Worm (Caenorhabditis elegans): Measurements from ENCODE around the gene Y48E1B.3.

The Y48E1B.3 gene

DNA sequence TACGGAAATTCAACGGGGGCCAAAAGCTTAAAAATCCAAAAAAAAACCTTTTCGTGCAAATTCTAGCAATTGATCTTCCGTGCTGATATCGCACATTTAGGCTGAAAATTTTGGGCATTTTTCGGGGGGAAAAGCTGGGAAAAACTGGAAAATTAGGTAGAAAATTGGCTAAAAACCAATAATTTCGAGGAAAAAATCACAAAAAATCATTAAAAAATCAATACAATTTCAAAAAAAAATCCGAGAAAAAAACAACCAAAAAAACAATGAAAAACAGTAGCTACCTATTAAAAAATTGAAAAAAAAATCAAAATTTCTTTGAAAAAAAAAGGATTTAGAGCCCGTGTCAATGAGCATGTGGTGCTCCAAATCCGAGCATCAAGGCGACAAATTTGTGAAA lies at the start of gene Y48E1B.3:
Gene Y48E1B.3, minus strand, starts transcription at position 101 of the 400 bp plus-strand sequence.
- TF ChIP-seq unc-62 (GFP tag; optimal IDR thresholded peaks at IDR 0.05), result no peak

DNA sequence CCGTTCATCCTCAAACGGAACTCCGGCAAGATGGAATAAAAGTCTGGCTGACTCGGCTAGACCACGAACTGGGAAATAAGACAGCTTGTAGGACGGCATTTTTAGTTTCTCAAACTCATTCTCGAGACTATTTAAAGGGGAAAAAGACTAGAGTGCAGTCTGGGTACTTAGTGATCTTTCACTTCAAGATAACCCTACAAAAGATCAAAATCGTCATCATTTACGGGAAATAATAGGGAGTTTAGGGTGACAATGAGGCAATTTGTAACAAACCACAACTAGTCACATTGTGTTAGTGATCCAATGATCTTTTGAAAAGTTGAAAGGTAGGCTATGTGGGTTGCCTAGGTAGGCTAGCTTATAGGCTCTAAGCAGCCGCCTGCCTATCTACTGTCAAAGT lies 48.2 kb upstream of the Y48E1B.3 start, which contains the start of gene gst-14:
Gene gst-14, minus strand, starts transcription at position 101 of the 400 bp plus-strand sequence.
- no peak for TF ChIP-seq unc-62 (GFP tag; optimal IDR thresholded peaks at IDR 0.05)

DNA sequence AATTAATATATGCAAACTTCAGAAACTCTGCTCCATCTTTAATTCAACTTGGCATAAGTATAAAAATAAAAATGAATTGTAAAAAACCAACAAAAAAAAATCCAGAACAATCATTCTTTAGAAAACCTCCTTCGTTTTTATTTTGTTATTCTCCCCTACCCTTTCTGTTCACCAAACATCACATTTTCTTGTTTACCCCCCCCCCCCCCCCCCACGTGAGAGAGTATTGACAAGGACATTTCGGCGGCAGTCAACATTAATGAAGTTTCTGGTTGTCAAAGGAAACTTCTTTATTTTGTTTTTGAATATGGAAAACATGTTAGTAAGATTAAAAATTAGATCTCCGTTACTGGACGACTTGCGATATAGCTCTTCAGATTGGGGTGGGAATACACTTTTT lies 46.7 kb upstream of the Y48E1B.3 start:
- no peak for TF ChIP-seq unc-62 (GFP tag; optimal IDR thresholded peaks at IDR 0.05)

DNA sequence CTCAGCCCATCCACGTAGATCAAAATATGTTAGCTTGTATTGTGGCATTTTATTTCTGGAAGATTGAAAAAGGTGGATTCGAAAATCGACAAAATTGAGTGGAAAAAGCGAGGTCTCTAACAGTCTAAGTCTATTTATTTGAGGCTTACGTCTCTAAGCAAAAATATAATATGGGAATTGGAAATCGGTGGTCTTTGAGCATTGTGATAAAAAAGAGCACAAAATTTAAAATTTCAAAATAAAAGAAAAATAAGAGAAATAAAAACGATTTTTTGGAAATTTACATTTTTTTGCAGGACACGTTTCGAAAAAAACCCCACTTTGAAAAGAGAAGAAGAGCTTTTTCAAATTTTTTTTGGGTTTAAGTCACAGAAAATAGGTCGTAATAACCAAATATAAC lies 45.3 kb upstream of the Y48E1B.3 start, which contains the start of gene gst-15:
Gene gst-15, minus strand, starts transcription at position 101 of the 400 bp plus-strand sequence.
- TF ChIP-seq unc-62 (GFP tag; optimal IDR thresholded peaks at IDR 0.05), result no peak

DNA sequence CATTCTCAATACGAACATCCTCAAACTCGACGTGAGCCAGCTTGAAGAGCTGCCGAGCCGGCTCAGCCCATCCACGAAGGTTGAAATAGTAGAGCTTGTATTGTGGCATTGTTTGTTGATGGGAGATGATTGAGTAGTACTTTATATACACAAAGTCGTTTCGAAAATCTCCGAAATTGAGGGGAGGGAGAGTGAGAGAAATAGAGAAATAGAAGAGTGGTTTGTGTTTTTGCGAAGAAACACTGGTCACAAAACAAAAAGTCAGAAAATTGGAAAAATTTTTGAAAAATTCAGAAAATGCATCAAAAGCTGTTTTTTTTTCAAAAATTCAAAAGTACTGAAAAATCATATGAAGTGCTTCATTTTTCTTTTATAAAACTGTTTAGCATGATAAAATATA lies 43.4 kb upstream of the Y48E1B.3 start, which contains the start of gene gst-24:
Gene gst-24, minus strand, starts transcription at position 181 of the 400 bp plus-strand sequence.
- no peak for TF ChIP-seq unc-62 (GFP tag; optimal IDR thresholded peaks at IDR 0.05)

DNA sequence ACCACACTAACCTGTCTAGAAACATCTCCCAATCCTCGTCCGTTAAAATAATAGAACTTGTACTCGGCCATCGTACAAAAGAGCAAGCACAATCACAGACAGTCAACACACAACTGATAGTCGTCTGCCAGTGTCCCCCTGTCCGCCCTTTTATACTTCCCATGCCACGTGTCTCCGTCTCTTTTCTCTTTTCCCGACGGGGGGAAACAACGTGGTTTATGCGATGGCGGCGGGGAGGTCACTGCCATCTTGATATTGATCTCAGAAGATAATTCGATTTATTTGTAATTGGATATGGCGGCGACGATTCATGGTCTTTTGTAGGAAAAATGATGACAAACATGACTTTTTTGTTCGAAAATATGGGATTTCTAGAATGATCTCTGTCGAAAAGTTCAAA lies 41.9 kb upstream of the Y48E1B.3 start, which contains the start of gene gst-20:
Gene gst-20, minus strand, starts transcription at position 170 of the 400 bp plus-strand sequence.
- TF ChIP-seq unc-62 (GFP tag; optimal IDR thresholded peaks at IDR 0.05), result no peak

DNA sequence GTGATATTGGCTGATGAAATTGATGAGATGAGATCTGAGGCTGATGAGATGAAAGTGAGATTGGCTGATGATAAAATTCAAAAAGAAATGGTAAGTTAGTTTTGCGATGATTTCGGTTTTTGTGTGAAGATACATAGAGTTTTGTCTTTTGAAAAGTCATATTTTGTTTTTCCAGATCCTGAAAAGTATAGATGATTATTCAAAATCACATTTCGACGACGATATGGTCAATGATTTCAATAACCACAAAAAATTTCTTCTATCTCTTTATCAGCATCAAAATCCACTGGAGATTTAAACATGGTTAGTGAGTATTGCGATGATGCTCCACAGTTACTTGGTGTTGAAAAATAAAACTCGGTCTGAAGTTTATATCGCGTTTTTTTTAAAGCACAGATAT lies 33.1 kb upstream of the Y48E1B.3 start, which contains the start of gene csp-1:
Gene csp-1, plus strand, starts transcription at position 301 of the 400 bp plus-strand sequence.
- TF ChIP-seq unc-62 (GFP tag; optimal IDR thresholded peaks at IDR 0.05), result no peak

DNA sequence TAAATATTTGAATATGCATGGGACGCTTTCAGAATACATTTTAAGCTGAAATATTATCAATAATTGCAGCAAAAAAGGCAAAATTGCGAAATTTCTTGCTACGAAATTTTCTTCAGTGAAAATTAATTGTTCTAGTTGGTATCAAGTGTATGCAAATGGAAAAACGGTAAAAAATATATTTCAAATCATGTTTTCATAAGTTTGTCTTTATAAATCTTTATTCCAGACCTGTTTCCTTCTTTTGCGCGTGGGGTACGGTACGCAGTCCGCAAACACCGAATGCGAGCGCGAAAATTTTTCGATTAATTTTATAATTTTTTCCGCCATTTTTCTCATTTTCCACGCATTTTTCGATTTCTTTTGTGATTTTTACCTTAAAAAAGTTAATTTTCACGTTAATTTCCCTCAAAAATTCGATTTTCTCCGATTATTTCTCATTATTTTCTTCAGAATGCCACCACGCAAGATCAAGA lies 28.8 kb upstream of the Y48E1B.3 start, which contains the start of the genes fbxc-23 and csc-1:
Gene fbxc-23, minus strand, starts transcription at position 51 of the 473 bp plus-strand sequence.
Gene csc-1, plus strand, starts transcription at position 451 of the 473 bp plus-strand sequence.
- no peak for TF ChIP-seq unc-62 (GFP tag; optimal IDR thresholded peaks at IDR 0.05)

DNA sequence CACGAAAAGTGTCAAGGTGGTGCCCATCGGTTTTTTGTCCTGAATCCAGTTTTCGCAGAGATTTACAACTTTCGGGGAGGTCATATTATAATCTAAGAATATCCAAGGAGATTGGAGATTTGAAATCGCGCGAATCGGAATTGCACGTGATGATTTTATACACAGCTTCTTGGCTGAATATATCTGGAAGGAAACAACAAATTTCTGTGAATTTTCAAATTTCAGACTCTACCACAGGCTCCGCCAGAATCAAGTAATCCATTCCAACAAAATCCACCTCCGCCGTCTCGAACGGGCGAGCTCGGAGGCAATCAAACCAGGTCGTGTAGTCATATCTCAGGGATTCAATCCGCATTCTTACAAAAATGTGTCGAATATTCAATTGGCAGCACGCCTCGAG lies 27.5 kb upstream of the Y48E1B.3 start:
- TF ChIP-seq unc-62 (GFP tag; optimal IDR thresholded peaks at IDR 0.05), result no peak

DNA sequence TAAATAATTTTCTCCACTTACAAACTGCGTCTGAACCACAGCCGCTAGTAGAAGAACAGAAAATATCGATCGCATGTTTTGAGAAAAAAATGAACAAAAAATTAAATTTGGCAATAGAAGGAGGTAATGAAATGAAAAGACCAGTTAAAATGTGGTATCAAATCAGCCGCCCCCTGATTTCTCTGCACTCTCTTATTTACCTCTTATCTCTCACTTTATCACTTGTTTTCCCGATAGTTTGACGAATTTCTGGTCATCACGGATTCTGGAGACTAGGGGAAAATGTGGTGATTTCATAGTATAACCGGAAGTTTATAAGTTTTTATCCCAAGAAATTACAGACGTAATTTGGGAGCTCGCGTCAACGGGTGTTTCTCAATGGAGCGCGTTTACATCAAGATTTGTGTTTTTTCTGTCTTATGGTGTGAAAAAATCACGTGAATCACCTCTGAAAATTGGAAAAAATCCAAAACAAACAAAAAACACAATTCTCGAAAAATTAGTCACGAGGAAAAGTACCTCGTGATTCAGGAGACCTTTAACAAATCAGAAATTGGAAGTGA lies 26.0 kb upstream of the Y48E1B.3 start, which contains the start of gene clec-146:
Gene clec-146, minus strand, starts transcription at position 116 of the 563 bp plus-strand sequence.
- TF ChIP-seq unc-62 (GFP tag; optimal IDR thresholded peaks at IDR 0.05), result no peak

DNA sequence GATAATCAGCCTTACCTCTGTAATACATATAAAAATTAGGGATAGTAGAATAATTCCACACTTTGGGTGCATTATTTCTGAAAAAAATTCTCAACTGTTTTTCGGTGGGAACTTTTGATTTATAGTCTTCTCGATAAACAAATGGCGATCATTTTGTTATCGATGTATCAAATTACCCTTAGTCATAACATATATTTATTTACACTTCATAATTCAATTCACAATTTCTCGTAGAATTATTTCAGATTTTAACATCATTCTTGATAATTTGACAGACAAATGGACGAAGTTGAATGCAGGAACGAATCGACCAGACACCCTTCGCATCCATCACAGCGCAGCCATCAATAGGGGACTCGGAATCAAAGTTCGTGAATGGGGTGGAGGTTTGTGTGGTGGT lies 22.7 kb upstream of the Y48E1B.3 start, which contains the start of gene clec-145:
Gene clec-145, minus strand, starts transcription at position 101 of the 400 bp plus-strand sequence.
- no peak for TF ChIP-seq unc-62 (GFP tag; optimal IDR thresholded peaks at IDR 0.05)

DNA sequence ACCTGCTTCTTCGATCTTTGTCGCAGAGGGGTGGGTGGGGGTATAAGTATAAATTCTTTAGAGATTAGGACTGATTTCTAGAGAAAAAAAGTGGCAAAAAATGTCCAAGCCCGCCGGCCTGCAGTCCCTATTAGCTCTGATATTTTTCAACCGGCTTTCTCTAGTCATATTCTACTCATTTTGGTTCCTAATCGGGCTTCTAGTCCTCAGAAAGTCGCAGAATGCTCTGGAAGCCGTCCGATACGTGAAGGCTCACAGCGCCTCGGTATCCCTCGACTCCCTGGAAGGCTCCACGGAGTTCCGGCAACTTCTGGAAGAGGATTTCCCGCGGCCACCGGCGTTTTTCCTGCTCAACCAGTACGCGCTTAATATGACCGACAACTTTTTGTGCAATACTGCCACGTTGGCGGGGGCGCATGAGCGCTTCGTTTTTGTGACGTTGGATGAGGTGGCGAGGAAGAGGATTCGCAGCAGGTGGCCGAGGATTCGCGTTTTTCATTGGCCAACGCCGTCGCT lies 17.9 kb upstream of the Y48E1B.3 start, which contains the start of gene Y48E1B.8:
Gene Y48E1B.8, plus strand, starts transcription at position 51 of the 516 bp plus-strand sequence.
- TF ChIP-seq unc-62 (GFP tag; optimal IDR thresholded peaks at IDR 0.05), result no peak

DNA sequence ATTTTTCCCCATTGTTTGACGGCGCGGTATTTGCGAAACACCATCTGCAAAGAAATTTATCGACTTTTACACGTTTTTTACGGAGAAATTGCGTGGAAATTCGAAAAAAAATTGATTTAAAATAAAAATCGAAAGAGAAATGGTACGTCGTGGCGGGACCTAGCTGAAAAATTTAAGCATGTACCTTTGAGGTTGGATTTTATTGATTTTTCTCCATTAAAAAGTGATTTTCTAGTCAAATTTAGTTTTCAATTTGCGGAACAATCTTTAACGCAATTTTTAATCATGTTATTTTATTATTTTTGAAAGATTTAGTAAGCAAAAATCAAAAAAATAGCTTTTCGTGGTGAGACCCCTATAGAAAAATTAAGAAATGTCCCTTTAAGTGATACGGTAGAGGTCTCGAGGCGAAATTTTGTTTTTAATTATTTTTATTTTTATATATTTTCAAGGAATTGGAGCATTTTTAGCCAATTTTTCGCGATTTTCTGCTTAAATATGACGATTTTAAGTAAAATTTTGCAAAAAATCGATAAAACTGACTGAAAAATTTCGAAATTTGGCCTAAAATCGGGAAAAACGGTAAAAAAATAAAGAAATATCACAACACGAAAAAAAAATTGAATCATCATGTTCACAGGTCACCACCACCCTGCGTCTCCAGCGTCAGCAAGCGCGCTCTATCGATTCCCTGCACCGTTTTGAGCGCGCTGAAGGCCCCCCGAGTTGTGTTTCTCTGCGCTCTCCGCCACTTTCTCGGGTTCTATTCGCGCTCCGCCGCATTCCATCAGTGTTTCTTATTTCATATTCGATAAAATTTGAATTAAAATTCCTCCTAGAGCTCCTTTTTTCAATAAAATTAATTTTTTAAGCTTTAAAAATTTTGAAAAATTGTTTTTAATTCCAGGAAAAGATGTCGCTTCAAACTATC lies 7.5 kb upstream of the Y48E1B.3 start, which contains the start of the genes mrpl-37 and lin-38:
Gene mrpl-37, minus strand, starts transcription at position 51 of the 931 bp plus-strand sequence.
Gene lin-38, plus strand, starts transcription at position 908 of the 931 bp plus-strand sequence.
- TF ChIP-seq unc-62 (GFP tag; optimal IDR thresholded peaks at IDR 0.05), result no peak

DNA sequence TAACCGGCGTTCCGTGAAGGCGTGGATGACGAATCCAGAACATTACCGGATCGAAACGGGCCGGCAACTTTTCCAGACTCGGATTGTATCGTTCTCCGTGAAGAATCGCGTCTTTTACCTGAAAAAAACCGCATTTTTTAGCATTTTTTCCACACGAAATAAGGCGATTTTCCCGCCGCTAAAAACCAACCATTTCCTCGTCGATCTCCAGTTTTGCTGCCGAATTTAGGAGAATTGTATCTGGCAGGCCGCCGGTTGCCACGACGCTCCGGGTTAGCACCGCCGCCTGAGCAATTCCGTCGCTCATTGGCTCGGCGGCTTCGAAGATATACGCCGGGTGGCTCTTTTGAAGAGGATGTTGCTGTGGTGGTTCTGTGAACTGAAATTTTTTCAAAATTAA lies 6.6 kb upstream of the Y48E1B.3 start:
- TF ChIP-seq unc-62 (GFP tag; optimal IDR thresholded peaks at IDR 0.05), result no peak

DNA sequence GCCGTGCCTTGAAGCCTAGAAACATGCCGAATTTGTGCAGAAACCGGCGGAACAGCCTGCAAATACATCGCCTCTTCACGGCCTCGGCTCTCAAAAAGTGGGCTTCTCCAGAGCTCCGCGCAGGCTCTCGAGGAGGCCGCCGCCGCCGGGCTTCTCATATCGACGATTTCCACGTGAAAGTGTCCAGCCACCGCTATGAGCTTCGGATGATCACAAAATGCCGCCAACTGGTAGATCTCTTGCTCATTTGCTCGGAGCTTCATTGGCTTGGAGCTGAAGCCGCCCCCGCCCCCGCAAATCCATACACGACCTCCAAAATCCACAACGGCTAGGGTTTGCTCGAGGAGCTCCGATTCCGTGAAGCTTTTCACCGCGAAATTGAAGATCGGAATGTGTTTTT lies 7.2 kb downstream of the Y48E1B.3 start:
- TF ChIP-seq unc-62 (GFP tag; optimal IDR thresholded peaks at IDR 0.05), result no peak

Data from whole organism, dauer.